Worm (Caenorhabditis elegans): ENCODE results near the gene F10B5.3.

Gene F10B5.3

DNA sequence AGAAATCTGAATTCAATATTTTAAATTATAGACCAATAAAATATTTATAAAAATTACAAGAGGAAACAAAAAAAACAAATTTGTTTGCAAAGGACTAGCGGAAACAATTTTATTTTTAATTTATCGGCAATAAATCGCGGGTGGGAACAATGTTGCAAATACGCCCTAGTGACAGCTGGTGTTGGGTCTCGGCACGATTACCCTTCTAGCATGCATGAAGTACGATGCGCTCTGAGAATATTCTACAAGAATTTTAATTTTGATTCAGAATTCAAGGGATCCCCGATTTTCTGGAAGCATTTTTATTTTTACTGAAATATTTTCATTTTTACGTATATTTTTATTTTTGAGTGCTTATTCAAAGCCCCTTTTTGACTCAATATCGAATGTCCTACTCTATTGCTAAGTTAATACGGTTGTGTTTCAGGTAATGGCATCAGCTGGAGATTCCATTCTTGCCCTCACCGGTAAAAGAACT, 35.2 kb upstream of the F10B5.3 start, which contains the start of the genes mig-5 and cct-1 (continued):
- TF ChIP-seq hmg-1.1 (GFP tag; IDR thresholded peaks at IDR 0.05) (peak; percentile 98), ZK337.2 (GFP tag; IDR thresholded peaks at IDR 0.05) (no peak), unc-62 (GFP tag; optimal IDR thresholded peaks at IDR 0.05 in 1 of 2) (peak in 1 of 2 experiments; percentile 98), unc-62 (tag; optimal IDR thresholded peaks at IDR 0.05) (no peak), php-3 (GFP tag; IDR thresholded peaks at IDR 0.05) (peak; percentile 96), ama-1 (optimal IDR thresholded peaks at IDR 0.05) (no peak), Y75B8A.6 (GFP tag; IDR thresholded peaks at IDR 0.05) (no peak), dmd-8 (GFP tag; IDR thresholded peaks at IDR 0.05) (no peak), zip-11 (GFP tag; IDR thresholded peaks at IDR 0.05) (no peak), lin-1 (GFP tag; IDR thresholded peaks at IDR 0.05) (peak; percentile 85), aly-2 (tag; optimal IDR thresholded peaks at IDR 0.05) (no peak)

DNA sequence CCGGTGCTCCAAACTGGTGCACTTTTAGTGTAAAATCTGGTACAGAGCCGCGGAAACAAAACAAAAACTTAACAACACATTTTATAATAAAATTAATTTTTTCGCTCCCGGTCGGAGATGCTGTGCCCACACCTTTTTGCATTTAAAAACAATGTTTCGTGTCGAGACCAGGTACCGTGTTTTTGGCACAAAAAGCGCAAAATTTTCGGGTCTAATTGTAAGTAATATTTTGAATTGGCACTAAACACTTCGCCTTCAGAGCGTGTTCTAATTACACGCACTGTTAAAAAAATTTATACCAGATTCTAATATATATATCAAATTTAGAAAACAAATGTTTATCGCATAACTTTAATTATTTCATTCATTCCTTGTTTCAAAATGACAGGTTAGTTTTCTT, 31.6 kb upstream of the F10B5.3 start, which contains the start of gene dylt-3:
dylt-3 (plus strand) TSS at position 301 of the 400 bp plus-strand sequence.
- TF ChIP-seq D1046.2 (GFP tag; IDR thresholded peaks at IDR 0.05) (no peak), duxl-1 (tag; optimal IDR thresholded peaks at IDR 0.05; ENCODE audit: poor library complexity) (no peak), nhr-77 (tag; optimal IDR thresholded peaks at IDR 0.05) (no peak), nhr-10 (tag; optimal IDR thresholded peaks at IDR 0.05) (no peak), tag-97 (GFP tag; IDR thresholded peaks at IDR 0.05) (no peak), ztf-11 (tag; optimal IDR thresholded peaks at IDR 0.05) (no peak), ceh-32 (tag; optimal IDR thresholded peaks at IDR 0.05; ENCODE audit: poor library complexity) (no peak), nhr-6 (tag; optimal IDR thresholded peaks at IDR 0.05) (no peak), zip-2 (tag; optimal IDR thresholded peaks at IDR 0.05) (no peak), mes-2 (tag; optimal IDR thresholded peaks at IDR 0.05; ENCODE audit: poor library complexity, severe bottlenecking) (no peak), lin-15B (tag; optimal IDR thresholded peaks at IDR 0.05) (no peak)

DNA sequence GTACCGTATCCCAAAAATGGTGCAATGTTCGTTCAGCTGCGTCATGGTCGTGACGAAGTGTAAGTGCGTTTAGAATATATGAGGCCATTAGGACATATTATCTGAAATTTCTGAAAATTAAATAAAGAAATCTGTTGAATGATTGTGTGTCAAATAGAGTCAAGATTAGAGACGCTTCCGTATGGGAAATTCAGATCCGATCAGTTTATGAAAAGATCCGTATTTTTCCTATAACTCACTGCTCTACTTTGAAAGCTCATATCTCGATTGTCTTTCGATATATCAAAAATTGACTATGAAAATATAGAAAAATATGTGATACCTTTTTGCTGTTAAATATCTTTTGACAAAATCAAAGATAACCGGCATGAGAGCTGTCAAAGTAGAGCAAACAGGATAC, 30.5 kb upstream of the F10B5.3 start, which contains the start of gene T05C12.4:
T05C12.4 (minus strand) TSS at position 101 of the 400 bp plus-strand sequence.
- TF ChIP-seq T20F7.1 (GFP tag; optimal IDR thresholded peaks at IDR 0.05) (no peak), F49E8.2 (tag; optimal IDR thresholded peaks at IDR 0.05; ENCODE audit: borderline replicate concordance) (no peak), ceh-32 (tag; optimal IDR thresholded peaks at IDR 0.05; ENCODE audit: poor library complexity) (no peak), skn-1 (tag; optimal IDR thresholded peaks at IDR 0.05) (no peak), mxl-3 (GFP tag; optimal IDR thresholded peaks at IDR 0.05) (no peak)

DNA sequence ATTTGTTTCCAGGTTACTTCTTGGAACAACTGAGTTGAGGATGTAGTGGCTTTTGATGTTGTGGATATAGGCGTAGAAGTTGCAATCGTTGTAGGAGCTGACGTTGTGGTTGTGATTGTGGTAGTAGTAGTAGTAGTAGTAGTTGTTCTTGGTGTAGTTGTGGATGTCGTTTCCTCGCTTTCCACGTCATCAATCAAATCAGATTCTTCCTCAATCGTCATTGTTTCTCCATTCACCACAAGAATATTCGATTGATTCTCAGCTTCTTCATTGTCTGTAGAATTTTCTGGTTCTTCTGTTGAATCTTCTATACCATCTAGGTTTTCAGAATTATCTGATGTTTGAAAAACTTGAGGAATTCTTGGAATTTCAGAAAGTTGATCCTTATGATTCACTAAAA, 28.8 kb upstream of the F10B5.3 start:
- no peak for TF ChIP-seq lsy-2 (tag; optimal IDR thresholded peaks at IDR 0.05)
- no peak for TF ChIP-seq ceh-20 (GFP tag; IDR thresholded peaks at IDR 0.05)
- no peak for TF ChIP-seq T20F7.1 (GFP tag; optimal IDR thresholded peaks at IDR 0.05)
- no peak for TF ChIP-seq ztf-11 (tag; optimal IDR thresholded peaks at IDR 0.05)
- TF ChIP-seq unc-62 (GFP tag; optimal IDR thresholded peaks at IDR 0.05 in 1 of 2) = peak in 1 of 2 experiments; percentile 91
- no peak for TF ChIP-seq unc-62 (tag; optimal IDR thresholded peaks at IDR 0.05)

DNA sequence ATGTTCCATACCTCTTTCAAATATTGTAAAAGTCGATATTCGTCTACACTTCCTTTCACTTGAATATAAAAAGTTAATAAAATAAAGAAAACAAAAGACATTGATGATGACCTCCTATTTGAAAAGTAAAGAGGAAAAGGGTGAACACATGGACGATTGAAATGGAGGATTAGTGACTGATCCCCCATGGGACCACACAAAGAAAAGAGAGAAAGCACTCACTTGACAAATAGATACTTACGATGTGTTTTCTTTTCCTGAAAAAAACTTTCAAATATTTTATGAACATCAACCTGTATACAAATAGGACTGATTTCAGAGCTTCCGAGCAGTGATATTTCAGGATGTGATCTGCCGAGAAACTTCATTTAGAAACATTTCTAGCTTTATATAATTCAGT, 27.3 kb upstream of the F10B5.3 start, which contains the start of gene acr-14:
acr-14 (minus strand) TSS at position 101 of the 400 bp plus-strand sequence.
- TF ChIP-seq lin-38 (GFP tag; IDR thresholded peaks at IDR 0.05) (no peak), egl-27 (tag; optimal IDR thresholded peaks at IDR 0.05) (no peak), arid-1 (GFP tag; conservative IDR thresholded peaks at IDR 0.05) (no peak), madf-9 (GFP tag; conservative IDR thresholded peaks at IDR 0.05) (no peak), ctbp-1 (GFP tag; IDR thresholded peaks at IDR 0.05) (no peak), egl-43 (GFP tag; IDR thresholded peaks at IDR 0.05) (no peak), mes-2 (tag; optimal IDR thresholded peaks at IDR 0.05; ENCODE audit: poor library complexity, severe bottlenecking) (no peak), lin-15B (tag; optimal IDR thresholded peaks at IDR 0.05) (no peak), F26F4.8 (GFP tag; conservative IDR thresholded peaks at IDR 0.05) (no peak), pha-4 (GFP tag; IDR thresholded peaks at IDR 0.05) (no peak), pha-4 (tag; optimal IDR thresholded peaks at IDR 0.05) (no peak)
